Worm (Caenorhabditis elegans) whole organism, young adult: Measurements from ENCODE around the gene algn-2.
A peak's percentile ranks its signal among the peaks of the same experiment; 100 is the strongest.

Experiments used
- B0035.1 ChIP-seq: sonication (generic microtip); optimal IDR thresholded peaks from 2 replicates; lab custom pipeline; 2016; ENCODE audit warnings: missing genetic modification characterization, mild to moderate bottlenecking, missing compliant biosample characterization, missing genotype, missing genetic modification reagents
- C06A6.2 ChIP-seq: fragments of 200-800 bp; sonication (Bioruptor generic); conservative IDR thresholded peaks from 2 replicates; pipeline ENCODE4 v1.3.6; 2022; ENCODE audit warnings: missing genetic modification characterization, missing compliant biosample characterization
- F39B2.1 ChIP-seq: fragments of 200-800 bp; sonication (Bioruptor generic); IDR thresholded peaks from 2 replicates; pipeline ENCODE4 v1.3.6; 2022; ENCODE audit warnings: missing genetic modification reagents, missing genetic modification characterization, missing compliant biosample characterization
- K11D2.4 ChIP-seq: fragments of 200-800 bp; sonication (Bioruptor generic); IDR thresholded peaks from 2 replicates; pipeline ENCODE4 v1.3.6; 2022; ENCODE audit warnings: missing genetic modification reagents, missing genetic modification characterization, missing compliant biosample characterization
- K12H6.12 ChIP-seq: fragments of 200-800 bp; sonication (Bioruptor generic); optimal IDR thresholded peaks from 2 replicates; lab custom pipeline; 2018; ENCODE audit warnings: mild to moderate bottlenecking, missing genetic modification characterization, missing compliant biosample characterization
- Y53F4B.3 ChIP-seq: fragments of 200-800 bp; sonication (Bioruptor generic); IDR thresholded peaks from 2 replicates; pipeline ENCODE4 v1.3.6; 2022; ENCODE audit warnings: missing genetic modification reagents, missing genetic modification characterization, missing compliant biosample characterization
- Y79H2A.3 ChIP-seq: fragments of 200-800 bp; sonication (Bioruptor generic); conservative IDR thresholded peaks from 2 replicates; pipeline ENCODE4 v1.3.6; 2022; ENCODE audit warnings: missing genetic modification reagents, missing genetic modification characterization, missing compliant biosample characterization
- Y95B8A.8 ChIP-seq: fragments of 200-800 bp; sonication (Bioruptor generic); IDR thresholded peaks from 2 replicates; pipeline ENCODE4 v1.3.6; 2022; ENCODE audit warnings: missing genetic modification reagents, missing genetic modification characterization, missing compliant biosample characterization
- akir-1 ChIP-seq: fragments of 200-800 bp; sonication (Bioruptor generic); optimal IDR thresholded peaks from 2 replicates; lab custom pipeline; 2018; ENCODE audit warnings: mild to moderate bottlenecking, missing genetic modification characterization, moderate library complexity, missing compliant biosample characterization
- aptf-2 ChIP-seq: fragments of 200-800 bp; sonication (Bioruptor generic); conservative IDR thresholded peaks from 2 replicates; pipeline ENCODE4 v1.3.6; 2022; ENCODE audit warnings: missing genetic modification reagents, missing genetic modification characterization, missing compliant biosample characterization
- attf-5 ChIP-seq: fragments of 200-800 bp; sonication (Bioruptor generic); optimal IDR thresholded peaks from 2 replicates; lab custom pipeline; 2018; ENCODE audit warnings: mild to moderate bottlenecking, missing genetic modification characterization, missing compliant biosample characterization
- ccch-3 ChIP-seq: fragments of 200-800 bp; sonication (Bioruptor generic); optimal IDR thresholded peaks from 2 replicates; lab custom pipeline; 2018; ENCODE audit warnings: mild to moderate bottlenecking, missing genetic modification characterization, missing compliant biosample characterization
- cebp-2 ChIP-seq: fragments of 200-800 bp; sonication (Bioruptor generic); IDR thresholded peaks from 2 replicates; pipeline ENCODE4 v1.3.6; 2022; ENCODE audit warnings: missing genetic modification characterization, missing compliant biosample characterization
- ceh-40 ChIP-seq: fragments of 200-800 bp; sonication (Bioruptor generic); IDR thresholded peaks from 2 replicates; pipeline ENCODE4 v1.3.6; 2022; ENCODE audit warnings: missing genetic modification characterization, missing compliant biosample characterization
- dox-1 ChIP-seq: fragments of 200-800 bp; sonication (Bioruptor generic); IDR thresholded peaks from 2 replicates; pipeline ENCODE4 v1.3.6; 2022; ENCODE audit warnings: missing genetic modification reagents, missing genetic modification characterization, missing compliant biosample characterization
- dpl-1 ChIP-seq: fragments of 150-350 bp; optimal IDR thresholded peaks from 2 replicates; lab custom pipeline; 2014; ENCODE audit warnings: missing biosample characterization, missing genetic modification reagents, missing genetic modification characterization
- egl-44 ChIP-seq: fragments of 200-800 bp; sonication (Bioruptor generic); IDR thresholded peaks from 2 replicates; pipeline ENCODE4 v1.3.6; 2022; ENCODE audit warnings: missing genetic modification reagents, missing genetic modification characterization, missing compliant biosample characterization
- ekl-4 ChIP-seq: fragments of 200-800 bp; sonication (Bioruptor generic); IDR thresholded peaks from 2 replicates; pipeline ENCODE4 v1.3.6; 2022; ENCODE audit warnings: missing genetic modification reagents, missing genetic modification characterization, missing compliant biosample characterization
- hmg-20 ChIP-seq: fragments of 200-800 bp; sonication (Bioruptor generic); IDR thresholded peaks from 2 replicates; pipeline ENCODE4 v1.3.6; 2022; ENCODE audit warnings: missing genetic modification reagents, missing genetic modification characterization, missing compliant biosample characterization
- hrde-1 ChIP-seq: sonication (generic microtip); optimal IDR thresholded peaks from 2 replicates; lab custom pipeline; 2016; ENCODE audit warnings: missing genetic modification characterization, mild to moderate bottlenecking, missing compliant biosample characterization, moderate library complexity, missing genotype, missing genetic modification reagents, borderline replicate concordance
- hsf-1 ChIP-seq: fragments of 200-800 bp; sonication (Bioruptor generic); IDR thresholded peaks from 2 replicates; pipeline ENCODE4 v1.3.6; 2022; ENCODE audit warnings: missing genetic modification reagents, missing genetic modification characterization, missing compliant biosample characterization
- lsl-1 ChIP-seq: fragments of 200-800 bp; sonication (Bioruptor generic); optimal IDR thresholded peaks from 2 replicates; lab custom pipeline; 2018; ENCODE audit warnings: mild to moderate bottlenecking, missing genetic modification characterization, moderate library complexity, missing compliant biosample characterization
- lsy-27 ChIP-seq: sonication (generic microtip); optimal IDR thresholded peaks from 2 replicates; lab custom pipeline; 2017; ENCODE audit warnings: missing genetic modification characterization, mild to moderate bottlenecking, missing compliant biosample characterization, antibody characterized with exemption, missing genotype, borderline replicate concordance; ENCODE audit not compliant: insufficient read depth
- madf-10 ChIP-seq: sonication (generic microtip); optimal IDR thresholded peaks from 2 replicates; lab custom pipeline; 2016; ENCODE audit warnings: mild to moderate bottlenecking, missing genetic modification characterization, missing compliant biosample characterization
- mcd-1 ChIP-seq: fragments of 200-800 bp; sonication (Bioruptor generic); IDR thresholded peaks from 2 replicates; pipeline ENCODE4 v1.3.6; 2022; ENCODE audit warnings: missing genetic modification reagents, missing genetic modification characterization, missing compliant biosample characterization
- mel-28 ChIP-seq: sonication (generic microtip); optimal IDR thresholded peaks from 2 replicates; lab custom pipeline; 2016; ENCODE audit warnings: borderline replicate concordance, mild to moderate bottlenecking, missing genetic modification characterization, missing compliant biosample characterization
- mes-4 ChIP-seq: sonication (generic microtip); optimal IDR thresholded peaks from 2 replicates; lab custom pipeline; 2016; ENCODE audit warnings: missing genotype, missing genetic modification characterization, missing compliant biosample characterization
- mxl-1 ChIP-seq: sonication (generic microtip); optimal IDR thresholded peaks from 2 replicates; lab custom pipeline; 2016; ENCODE audit warnings: missing genetic modification characterization, missing compliant biosample characterization
- nfyb-1 ChIP-seq: fragments of 200-800 bp; sonication (Bioruptor generic); IDR thresholded peaks from 2 replicates; pipeline ENCODE4 v1.3.6; 2022; ENCODE audit warnings: missing genetic modification reagents, missing genetic modification characterization, missing compliant biosample characterization
- nhr-179 ChIP-seq: sonication (generic microtip); optimal IDR thresholded peaks from 2 replicates; lab custom pipeline; 2016; ENCODE audit warnings: mild to moderate bottlenecking, missing genetic modification characterization, missing compliant biosample characterization
- rcor-1 ChIP-seq: fragments of 200-800 bp; sonication (Bioruptor generic); IDR thresholded peaks from 2 replicates; pipeline ENCODE4 v1.3.6; 2022; ENCODE audit warnings: missing genetic modification reagents, missing genetic modification characterization, missing compliant biosample characterization
- repo-1 ChIP-seq: sonication (generic microtip); optimal IDR thresholded peaks from 2 replicates; lab custom pipeline; 2017; ENCODE audit warnings: mild to moderate bottlenecking, missing genetic modification characterization, missing compliant biosample characterization
- rpc-1 ChIP-seq, 2 experiments: fragments of 150-350 bp in 1 of 2; sonication (generic microtip) in 1 of 2; optimal IDR thresholded peaks; 2 replicates each; lab custom pipeline; 2014 to 2018; ENCODE audit warnings: missing biosample characterization in 1 of 2, missing genetic modification characterization in 1 of 2, missing genetic modification reagents in 1 of 2, missing genotype in 1 of 2
- sdz-38 ChIP-seq: sonication (generic microtip); optimal IDR thresholded peaks from 2 replicates; lab custom pipeline; 2016; ENCODE audit warnings: missing genotype, missing genetic modification characterization, missing compliant biosample characterization
- snpc-1.1 ChIP-seq: sonication (generic microtip); optimal IDR thresholded peaks from 2 replicates; lab custom pipeline; 2017; ENCODE audit warnings: missing genetic modification characterization, mild to moderate bottlenecking, missing compliant biosample characterization, antibody characterized with exemption, moderate library complexity, missing genotype, missing genetic modification reagents; ENCODE audit not compliant: insufficient read depth
- snpc-4 ChIP-seq, 5 experiments: fragments of 150-350 bp in 1 of 5; sonication (generic microtip) in 4 of 5; optimal IDR thresholded peaks; 2 replicates each; lab custom pipeline; 2014 to 2018; ENCODE audit warnings: missing genetic modification characterization in 5 of 5, missing biosample characterization in 3 of 5, antibody characterized with exemption in 2 of 5, mild to moderate bottlenecking in 2 of 5, missing compliant biosample characterization in 2 of 5, missing genotype in 2 of 5, moderate library complexity in 2 of 5, missing genetic modification reagents in 1 of 5
- sptf-2 ChIP-seq: fragments of 200-800 bp; sonication (Bioruptor generic); optimal IDR thresholded peaks from 2 replicates; lab custom pipeline; 2018; ENCODE audit warnings: mild to moderate bottlenecking, missing genetic modification characterization, missing compliant biosample characterization
- unc-130 ChIP-seq: sonication (generic microtip); optimal IDR thresholded peaks from 2 replicates; lab custom pipeline; 2016; ENCODE audit warnings: missing genetic modification reagents, missing genetic modification characterization, missing compliant biosample characterization
- unc-62 ChIP-seq: fragments of 150-350 bp; optimal IDR thresholded peaks from 2 replicates; lab custom pipeline; 2014; ENCODE audit warnings: missing biosample characterization, missing genetic modification reagents, missing genetic modification characterization
- xnd-1 ChIP-seq: sonication (generic microtip); optimal IDR thresholded peaks from 2 replicates; lab custom pipeline; 2016; ENCODE audit warnings: missing genotype, missing genetic modification reagents, missing genetic modification characterization, missing compliant biosample characterization
- zim-3 ChIP-seq: sonication (generic microtip); optimal IDR thresholded peaks from 2 replicates; lab custom pipeline; 2017; ENCODE audit warnings: mild to moderate bottlenecking, missing genetic modification characterization, moderate library complexity, missing compliant biosample characterization
- ztf-18 ChIP-seq: sonication (generic microtip); optimal IDR thresholded peaks from 2 replicates; lab custom pipeline; 2016; ENCODE audit warnings: missing genotype, mild to moderate bottlenecking, missing genetic modification characterization, missing compliant biosample characterization
- ztf-25 ChIP-seq: fragments of 200-800 bp; sonication (Bioruptor generic); IDR thresholded peaks from 2 replicates; pipeline ENCODE4 v1.3.6; 2022; ENCODE audit warnings: missing genetic modification reagents, missing genetic modification characterization, missing compliant biosample characterization
- ztf-28 ChIP-seq: fragments of 200-800 bp; sonication (Bioruptor generic); IDR thresholded peaks from 2 replicates; pipeline ENCODE4 v1.3.6; 2022; ENCODE audit warnings: missing genetic modification reagents, missing genetic modification characterization, missing compliant biosample characterization
- ztf-3 ChIP-seq: fragments of 200-800 bp; sonication (Bioruptor generic); optimal IDR thresholded peaks from 2 replicates; lab custom pipeline; 2018; ENCODE audit warnings: mild to moderate bottlenecking, missing genetic modification characterization, missing compliant biosample characterization
- ztf-6 ChIP-seq: fragments of 200-800 bp; sonication (Bioruptor generic); IDR thresholded peaks from 2 replicates; pipeline ENCODE4 v1.3.6; 2022; ENCODE audit warnings: missing genetic modification reagents, missing genetic modification characterization, missing compliant biosample characterization

Gene algn-2

DNA sequence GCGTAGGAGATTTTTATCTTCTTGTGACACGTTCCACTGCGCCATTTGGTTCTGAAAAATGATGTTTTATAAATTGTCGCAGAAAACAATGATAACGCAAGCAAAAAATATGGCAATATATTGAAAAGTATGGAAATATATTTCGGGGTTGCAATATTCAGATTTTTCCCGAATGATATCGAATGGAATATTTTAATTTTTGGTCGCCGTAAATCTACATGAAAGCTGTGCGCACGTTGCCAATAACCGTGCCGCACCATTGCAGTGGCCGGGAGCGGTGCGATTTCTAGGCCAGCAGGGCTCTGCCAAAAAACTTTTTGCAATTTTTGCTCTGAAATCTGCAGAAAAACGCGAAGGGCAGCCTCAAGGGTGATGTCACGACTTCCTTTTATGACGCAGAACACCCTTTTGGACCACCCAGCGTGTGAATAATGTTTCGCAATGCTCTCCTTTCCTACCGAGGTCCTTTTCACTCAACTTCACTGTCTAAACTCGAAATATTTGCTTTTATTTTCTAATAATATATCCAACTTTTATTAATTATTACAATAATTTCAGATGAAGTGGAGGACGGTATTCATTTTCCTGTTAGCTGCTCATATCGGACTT, 16.8 kb upstream of the algn-2 start, which contains the start of the genes F09E5.11 and bmy-1 (continued):
- TF ChIP-seq F39B2.1 (GFP tag; lab: Robert Waterston, UW) (no peak), sptf-2 (GFP tag; lab: Kevin White, UChicago) (peak; percentile 63), unc-62 (no peak), Y95B8A.8 (GFP tag; lab: Robert Waterston, UW) (0 out of 2 replicates have a peak, but pooled peaks have one; percentile 48), madf-10 (tag; lab: Kevin White, UChicago) (peak; percentile 61), mel-28 (tag; lab: Kevin White, UChicago) (no peak), repo-1 (tag; lab: Kevin White, UChicago) (no peak), C06A6.2 (GFP tag; lab: Robert Waterston, UW) (peak; percentile 93), unc-130 (peak; percentile 84), K11D2.4 (GFP tag; lab: Robert Waterston, UW) (peak; percentile 87), zim-3 (no peak), rcor-1 (GFP tag; lab: Robert Waterston, UW) (peak; percentile 67; the same call in 1 of the 2 replicates), Y79H2A.3 (GFP tag; lab: Robert Waterston, UW) (no peak), snpc-1.1 (tag; lab: Kevin White, UChicago) (peak; percentile 23), K12H6.12 (tag; lab: Kevin White, UChicago) (peak; percentile 80), dox-1 (GFP tag; lab: Robert Waterston, UW) (peak; percentile 96), ztf-3 (GFP tag; lab: Kevin White, UChicago) (no peak), Y53F4B.3 (GFP tag; lab: Robert Waterston, UW) (no peak), snpc-4 (GFP tag; optimal IDR thresholded peaks at IDR 0.05; lab: Kevin White, UChicago) (peak; percentile 29), snpc-4 (tag; optimal IDR thresholded peaks at IDR 0.05; lab: Kevin White, UChicago) (peak in 3 of 4 experiments; percentile 44 to 66 (median 63)), dpl-1 (GFP tag; lab: Kevin White, UChicago) (no peak), mes-4 (tag; lab: Kevin White, UChicago) (no peak), ceh-40 (GFP tag; lab: Robert Waterston, UW) (0 out of 2 replicates have a peak, but pooled peaks have one; percentile 39), mxl-1 (tag; lab: Kevin White, UChicago) (peak; percentile 23), ztf-6 (GFP tag; lab: Robert Waterston, UW) (peak; percentile 30; the same call in 1 of the 2 replicates), ztf-18 (tag; lab: Kevin White, UChicago) (peak; percentile 69), nfyb-1 (GFP tag; lab: Robert Waterston, UW) (peak; percentile 80), cebp-2 (GFP tag; lab: Robert Waterston, UW) (no peak), ccch-3 (peak; percentile 74), aptf-2 (GFP tag; lab: Robert Waterston, UW) (peak; percentile 83), lsl-1 (GFP tag; lab: Kevin White, UChicago) (peak; percentile 71), akir-1 (GFP tag; lab: Kevin White, UChicago) (peak; percentile 73), ekl-4 (GFP tag; lab: Robert Waterston, UW) (peak; percentile 76), ztf-25 (GFP tag; lab: Robert Waterston, UW) (peak; percentile 91), ztf-28 (GFP tag; lab: Robert Waterston, UW) (peak; percentile 77), nhr-179 (tag; lab: Kevin White, UChicago) (no peak), lsy-27 (tag; lab: Kevin White, UChicago) (no peak), egl-44 (GFP tag; lab: Robert Waterston, UW) (peak; percentile 72; the same call in 1 of the 2 replicates), mcd-1 (GFP tag; lab: Robert Waterston, UW) (peak; percentile 84), xnd-1 (tag; lab: Kevin White, UChicago) (no peak), rpc-1 (optimal IDR thresholded peaks at IDR 0.05; lab: Kevin White, UChicago) (peak; percentile 28), rpc-1 (tag; optimal IDR thresholded peaks at IDR 0.05; lab: Kevin White, UChicago) (no peak), sdz-38 (no peak), hrde-1 (tag; lab: Kevin White, UChicago) (no peak), attf-5 (GFP tag; lab: Kevin White, UChicago) (peak; percentile 97), hmg-20 (GFP tag; lab: Robert Waterston, UW) (peak; percentile 69; the same call in 1 of the 2 replicates), B0035.1 (tag; lab: Kevin White, UChicago) (peak; percentile 9), hsf-1 (GFP tag; lab: Robert Waterston, UW) (peak; percentile 73; the same call in 1 of the 2 replicates)
